Fruit fly (Drosophila melanogaster): ENCODE measurements around the gene CG17855.

DNA sequence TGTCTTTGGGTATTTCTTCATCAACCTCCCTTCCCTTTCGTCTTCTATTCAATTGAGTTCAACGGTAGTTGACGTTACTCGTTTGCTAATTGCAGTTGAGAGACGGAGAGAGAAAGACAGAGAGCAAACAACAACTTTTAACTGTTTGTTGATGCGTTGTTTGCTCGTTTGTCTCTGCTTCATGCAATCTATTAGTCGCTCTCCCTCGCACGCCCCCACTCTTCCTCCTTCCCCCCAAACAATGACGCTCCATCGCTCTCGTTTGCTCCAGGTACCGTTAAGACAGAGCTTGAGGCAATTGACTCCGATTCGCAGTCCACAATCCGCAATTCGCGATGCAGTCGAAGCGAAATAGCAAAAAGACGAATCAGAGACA is 43.0 kb upstream of the CG17855 start:
- TF ChIP-seq psq (optimal IDR thresholded peaks at IDR 0.05) = no peak
- no peak for TF ChIP-seq usp (GFP tag; optimal IDR thresholded peaks at IDR 0.05)
- no peak for TF ChIP-seq Dll (optimal IDR thresholded peaks at IDR 0.05)
- TF ChIP-seq EcR (GFP tag; optimal IDR thresholded peaks at IDR 0.05) = peak in 1 of 2 experiments; percentile 61
- TF ChIP-seq pan (optimal IDR thresholded peaks at IDR 0.05) = no peak
- TF ChIP-seq CG8478 (optimal IDR thresholded peaks at IDR 0.05) = no peak
